Fruit fly (Drosophila melanogaster) whole organism, embryonic: Measurements from ENCODE around the gene CG7739.

Experiments used
- C15 ChIP-seq: fragments of 200-800 bp; sonication (Bioruptor generic); IDR thresholded peaks from 3 replicates; pipeline ENCODE4 v1.3.6; 2022; ENCODE audit warnings: missing biosample characterization, missing genetic modification characterization
- CG15269 ChIP-seq: fragments of 200-800 bp; sonication (Bioruptor generic); optimal IDR thresholded peaks from 2 replicates; lab custom pipeline; 2018; ENCODE audit warnings: missing biosample characterization, mild to moderate bottlenecking, missing genetic modification characterization, moderate library complexity
- E2f2 ChIP-seq: fragments of 200-800 bp; sonication (Bioruptor generic); IDR thresholded peaks from 2 replicates; pipeline ENCODE4 v1.3.6; 2022; ENCODE audit warnings: missing biosample characterization, missing genetic modification characterization

dm6 chr3L:15520320-15520719, 42.5 kb downstream of the CG7739 start, which contains the start of gene yellow-k:
- TF ChIP-seq C15 (GFP tag; lab: Robert Waterston, UW) (no peak), E2f2 (GFP tag; lab: Robert Waterston, UW) (no peak), CG15269 (tag; lab: Kevin White, UChicago) (no peak)
